Worm (Caenorhabditis elegans): Measurements from ENCODE around the gene Y53F4A.2.

Gene Y53F4A.2

DNA sequence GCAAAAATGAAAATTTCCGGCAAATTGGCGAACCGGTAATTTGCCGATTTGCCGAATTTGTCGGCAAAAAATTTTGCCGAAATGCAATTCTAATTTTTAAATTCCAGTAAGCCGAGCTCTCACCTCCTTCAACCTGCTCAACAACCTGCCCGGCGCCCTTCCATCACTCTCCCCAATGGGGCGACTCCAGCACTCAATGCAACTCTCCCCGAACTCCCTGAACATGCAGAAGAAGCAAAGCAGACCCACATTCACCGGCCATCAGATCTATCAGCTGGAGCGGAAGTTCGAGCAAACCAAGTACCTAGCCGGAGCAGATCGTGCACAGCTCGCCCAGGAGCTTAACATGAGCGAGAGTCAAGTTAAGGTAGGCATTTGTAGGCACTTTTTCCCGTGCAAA, 27.7 kb upstream of the Y53F4A.2 start:
- TF ChIP-seq nhr-21 (tag; optimal IDR thresholded peaks at IDR 0.05), result no peak
- no peak for TF ChIP-seq nhr-237 (tag; optimal IDR thresholded peaks at IDR 0.05)
- no peak for TF ChIP-seq sem-4 (tag; optimal IDR thresholded peaks at IDR 0.05)
- TF ChIP-seq R02D3.7 (tag; optimal IDR thresholded peaks at IDR 0.05), result no peak
- TF ChIP-seq nhr-77 (tag; optimal IDR thresholded peaks at IDR 0.05), result no peak
- TF ChIP-seq ceh-82 (tag; optimal IDR thresholded peaks at IDR 0.05), result no peak
- no peak for TF ChIP-seq alr-1 (tag; optimal IDR thresholded peaks at IDR 0.05)
- TF ChIP-seq nhr-23 (tag; optimal IDR thresholded peaks at IDR 0.05), result no peak
- TF ChIP-seq peb-1 (tag; optimal IDR thresholded peaks at IDR 0.05), result no peak
- no peak for TF ChIP-seq unc-39 (tag; optimal IDR thresholded peaks at IDR 0.05)
- no peak for TF ChIP-seq elt-3 (tag; optimal IDR thresholded peaks at IDR 0.05)
- TF ChIP-seq ztf-4 (tag; optimal IDR thresholded peaks at IDR 0.05), result no peak
- TF ChIP-seq blmp-1 (tag; optimal IDR thresholded peaks at IDR 0.05; ENCODE audit: insufficient read depth), result no peak
- no peak for TF ChIP-seq skn-1 (tag; optimal IDR thresholded peaks at IDR 0.05)
- no peak for TF ChIP-seq zag-1 (tag; optimal IDR thresholded peaks at IDR 0.05)
- TF ChIP-seq mbf-1 (tag; optimal IDR thresholded peaks at IDR 0.05), result no peak
- TF ChIP-seq nhr-129 (tag; optimal IDR thresholded peaks at IDR 0.05), result no peak

DNA sequence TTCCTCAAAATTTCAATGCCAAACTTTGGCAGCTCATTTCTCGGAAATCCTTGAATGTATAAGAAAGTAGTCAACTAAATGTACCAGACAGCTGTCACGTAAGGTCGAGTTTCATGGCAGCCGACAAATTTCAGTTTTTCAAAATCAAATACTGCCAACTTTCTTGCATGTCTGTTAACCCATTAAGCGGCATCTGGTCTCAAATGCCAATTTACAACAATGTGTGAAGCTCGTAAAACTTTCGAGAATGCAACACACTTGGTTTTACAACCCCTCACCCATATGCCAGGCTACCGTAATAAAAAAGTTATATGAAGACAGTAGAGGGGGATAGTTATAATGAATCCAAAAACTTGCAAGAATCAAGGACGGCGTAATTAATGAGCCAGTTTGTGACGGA, 26.7 kb upstream of the Y53F4A.2 start:
- TF ChIP-seq nhr-237 (tag; optimal IDR thresholded peaks at IDR 0.05), result no peak
- no peak for TF ChIP-seq skn-1 (tag; optimal IDR thresholded peaks at IDR 0.05)
- no peak for TF ChIP-seq unc-55 (GFP tag; optimal IDR thresholded peaks at IDR 0.05)
- no peak for TF ChIP-seq lin-13 (GFP tag; optimal IDR thresholded peaks at IDR 0.05)
- TF ChIP-seq lin-11 (tag; optimal IDR thresholded peaks at IDR 0.05), result no peak
- TF ChIP-seq F13H6.1 (tag; optimal IDR thresholded peaks at IDR 0.05), result no peak
- no peak for TF ChIP-seq ztf-1 (GFP tag; conservative IDR thresholded peaks at IDR 0.05)
- no peak for TF ChIP-seq lsy-2 (tag; optimal IDR thresholded peaks at IDR 0.05)
- no peak for TF ChIP-seq sem-4 (tag; optimal IDR thresholded peaks at IDR 0.05)
- TF ChIP-seq R02D3.7 (tag; optimal IDR thresholded peaks at IDR 0.05), result no peak
- no peak for TF ChIP-seq alr-1 (tag; optimal IDR thresholded peaks at IDR 0.05)
- no peak for TF ChIP-seq zag-1 (tag; optimal IDR thresholded peaks at IDR 0.05)
- TF ChIP-seq mdl-1 (tag; optimal IDR thresholded peaks at IDR 0.05), result no peak
- TF ChIP-seq nhr-21 (tag; optimal IDR thresholded peaks at IDR 0.05), result no peak
- no peak for TF ChIP-seq ceh-82 (tag; optimal IDR thresholded peaks at IDR 0.05)
- TF ChIP-seq sma-3 (GFP tag; optimal IDR thresholded peaks at IDR 0.05), result no peak
- TF ChIP-seq Y55F3AM.14 (GFP tag; optimal IDR thresholded peaks at IDR 0.05), result no peak
- TF ChIP-seq nhr-23 (tag; optimal IDR thresholded peaks at IDR 0.05), result no peak
- no peak for TF ChIP-seq egl-27 (tag; optimal IDR thresholded peaks at IDR 0.05)
- no peak for TF ChIP-seq ZK546.5 (tag; optimal IDR thresholded peaks at IDR 0.05)

DNA sequence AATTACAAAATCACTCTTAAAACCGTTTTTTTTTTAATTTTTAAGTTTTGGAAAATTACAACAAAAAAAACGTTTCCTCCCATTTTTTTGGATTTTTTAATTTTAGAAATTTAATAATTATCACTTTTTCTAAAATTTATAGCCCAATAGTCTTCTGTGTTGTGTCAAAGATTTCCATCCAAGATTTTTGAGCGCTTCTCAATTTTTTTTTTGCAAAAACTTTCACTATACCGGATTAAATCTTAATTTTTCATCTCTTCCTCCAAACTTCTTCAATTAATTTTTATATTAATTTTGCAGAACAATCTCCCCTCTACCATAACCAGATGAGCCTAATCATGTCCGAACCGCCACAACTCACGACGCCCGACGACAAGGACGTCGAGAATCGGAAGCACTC, 25.2 kb upstream of the Y53F4A.2 start, which contains the start of gene cog-1:
cog-1 (plus strand) TSS at position 301 of the 400 bp plus-strand sequence.
- no peak for TF ChIP-seq unc-62 (GFP tag; optimal IDR thresholded peaks at IDR 0.05)
- TF ChIP-seq sma-9 (GFP tag; optimal IDR thresholded peaks at IDR 0.05), result no peak
- no peak for TF ChIP-seq sma-9 (tag; optimal IDR thresholded peaks at IDR 0.05)
- TF ChIP-seq zag-1 (tag; optimal IDR thresholded peaks at IDR 0.05), result no peak
- TF ChIP-seq nhr-11 (tag; optimal IDR thresholded peaks at IDR 0.05), result no peak
- TF ChIP-seq unc-55 (GFP tag; optimal IDR thresholded peaks at IDR 0.05), result no peak
- no peak for TF ChIP-seq elt-1 (tag; optimal IDR thresholded peaks at IDR 0.05)
- no peak for TF ChIP-seq dmd-4 (tag; optimal IDR thresholded peaks at IDR 0.05)
- TF ChIP-seq skn-1 (tag; optimal IDR thresholded peaks at IDR 0.05), result no peak
- no peak for TF ChIP-seq nhr-237 (tag; optimal IDR thresholded peaks at IDR 0.05)
- no peak for TF ChIP-seq ama-1 (optimal IDR thresholded peaks at IDR 0.05)
- TF ChIP-seq ztf-4 (tag; optimal IDR thresholded peaks at IDR 0.05), result no peak

DNA sequence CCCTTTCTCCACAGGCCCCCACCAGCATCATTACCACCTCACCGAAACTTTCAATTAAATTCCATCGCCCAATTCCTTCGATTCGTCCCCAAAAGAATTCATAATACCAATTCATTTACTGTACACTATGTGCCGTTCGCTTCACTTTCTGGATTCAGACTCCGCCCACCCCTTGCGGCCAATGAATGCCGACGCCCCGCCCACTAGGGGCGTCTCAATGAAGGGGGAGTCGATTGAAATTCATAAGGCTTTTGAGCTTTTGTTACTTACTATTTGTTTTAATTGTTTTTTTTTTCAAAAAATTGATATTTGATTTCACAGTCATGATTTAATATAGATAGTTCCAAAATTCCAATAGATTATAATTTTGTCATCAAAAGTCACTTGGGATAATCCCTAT, 19.6 kb upstream of the Y53F4A.2 start:
- TF ChIP-seq mab-5 (tag; optimal IDR thresholded peaks at IDR 0.05) (no peak), elt-1 (tag; optimal IDR thresholded peaks at IDR 0.05) (no peak), sma-3 (GFP tag; optimal IDR thresholded peaks at IDR 0.05) (no peak), sem-4 (tag; optimal IDR thresholded peaks at IDR 0.05) (no peak), ceh-16 (tag; optimal IDR thresholded peaks at IDR 0.05) (no peak), ztf-1 (GFP tag; conservative IDR thresholded peaks at IDR 0.05) (no peak), unc-62 (GFP tag; optimal IDR thresholded peaks at IDR 0.05) (no peak), nhr-10 (tag; optimal IDR thresholded peaks at IDR 0.05) (no peak), lin-11 (tag; optimal IDR thresholded peaks at IDR 0.05) (no peak), lin-13 (GFP tag; optimal IDR thresholded peaks at IDR 0.05) (no peak), unc-39 (tag; optimal IDR thresholded peaks at IDR 0.05) (no peak), crh-2 (tag; optimal IDR thresholded peaks at IDR 0.05) (no peak), lin-39 (tag; optimal IDR thresholded peaks at IDR 0.05) (no peak)

Data from whole organism, L2 larva.